Worm (Caenorhabditis elegans): Measurements from ENCODE around the gene spe-10.

spe-10 gene

ce11 chrV:10393708-10394107, 9.7 kb downstream of the spe-10 start:
- TF ChIP-seq fkh-10 (GFP tag; optimal IDR thresholded peaks at IDR 0.05): no peak
- TF ChIP-seq nfya-1 (tag; optimal IDR thresholded peaks at IDR 0.05): no peak
- TF ChIP-seq lim-6 (tag; optimal IDR thresholded peaks at IDR 0.05): no peak
- no peak for TF ChIP-seq ceh-48 (tag; optimal IDR thresholded peaks at IDR 0.05)
- TF ChIP-seq lin-11 (tag; optimal IDR thresholded peaks at IDR 0.05): no peak
- TF ChIP-seq elt-4 (tag; optimal IDR thresholded peaks at IDR 0.05): no peak
- TF ChIP-seq syd-9 (tag; optimal IDR thresholded peaks at IDR 0.05): no peak
- TF ChIP-seq Y22D7AL.16 (tag; optimal IDR thresholded peaks at IDR 0.05): no peak
- no peak for TF ChIP-seq npax-4 (tag; optimal IDR thresholded peaks at IDR 0.05)
- TF ChIP-seq madf-2 (tag; optimal IDR thresholded peaks at IDR 0.05): no peak
- TF ChIP-seq sox-4 (tag; optimal IDR thresholded peaks at IDR 0.05): no peak

- TF ChIP-seq C08G9.2 (tag; optimal IDR thresholded peaks at IDR 0.05) (no peak), sox-4 (tag; optimal IDR thresholded peaks at IDR 0.05) (no peak), fax-1 (tag; optimal IDR thresholded peaks at IDR 0.05) (no peak), ztf-16 (tag; optimal IDR thresholded peaks at IDR 0.05) (no peak), npax-4 (tag; optimal IDR thresholded peaks at IDR 0.05) (no peak), elt-4 (tag; optimal IDR thresholded peaks at IDR 0.05) (no peak), odd-2 (tag; optimal IDR thresholded peaks at IDR 0.05) (no peak), pax-1 (tag; optimal IDR thresholded peaks at IDR 0.05) (no peak), unc-42 (tag; optimal IDR thresholded peaks at IDR 0.05) (no peak), ceh-22 (tag; optimal IDR thresholded peaks at IDR 0.05) (no peak), pha-4 (tag; optimal IDR thresholded peaks at IDR 0.05) (no peak), dve-1 (tag; optimal IDR thresholded peaks at IDR 0.05) (no peak), hlh-13 (GFP tag; optimal IDR thresholded peaks at IDR 0.05) (no peak), pat-9 (tag; optimal IDR thresholded peaks at IDR 0.05) (no peak), elt-2 (tag; optimal IDR thresholded peaks at IDR 0.05) (no peak)
These were observed 11.2 kb downstream of the spe-10 start, which contains the start of the genes col-151 and ugt-1 for ce11 chrV:10395173-10395766. Gene col-151, minus strand, starts transcription at chrV:10395223. Gene ugt-1, plus strand, starts transcription at chrV:10395663.

ce11 chrV:10398431-10398830, 14.4 kb downstream of the spe-10 start, which contains the start of gene ugt-2:
Gene ugt-2, plus strand, starts transcription at chrV:10398801.
- TF ChIP-seq pat-9 (tag; optimal IDR thresholded peaks at IDR 0.05) (no peak), dmd-4 (tag; optimal IDR thresholded peaks at IDR 0.05; ENCODE audit: borderline replicate concordance) (no peak), ceh-6 (GFP tag; optimal IDR thresholded peaks at IDR 0.05) (no peak), fax-1 (tag; optimal IDR thresholded peaks at IDR 0.05) (no peak), pha-2 (tag; optimal IDR thresholded peaks at IDR 0.05) (no peak), pax-1 (tag; optimal IDR thresholded peaks at IDR 0.05) (no peak), ttx-3 (tag; optimal IDR thresholded peaks at IDR 0.05) (no peak), Y22D7AL.16 (tag; optimal IDR thresholded peaks at IDR 0.05) (no peak), fkh-6 (tag; optimal IDR thresholded peaks at IDR 0.05) (no peak), C08G9.2 (tag; optimal IDR thresholded peaks at IDR 0.05) (no peak), unc-55 (GFP tag; optimal IDR thresholded peaks at IDR 0.05) (no peak), ceh-24 (tag; optimal IDR thresholded peaks at IDR 0.05) (no peak), nhr-232 (tag; optimal IDR thresholded peaks at IDR 0.05) (no peak), elt-4 (tag; optimal IDR thresholded peaks at IDR 0.05) (no peak)

- TF ChIP-seq hlh-13 (GFP tag; optimal IDR thresholded peaks at IDR 0.05): no peak
- TF ChIP-seq ama-1 (optimal IDR thresholded peaks at IDR 0.05): no peak
- TF ChIP-seq C38D4.7 (GFP tag; optimal IDR thresholded peaks at IDR 0.05): no peak
- no peak for TF ChIP-seq che-1 (tag; optimal IDR thresholded peaks at IDR 0.05)
- no peak for TF ChIP-seq hlh-30 (tag; optimal IDR thresholded peaks at IDR 0.05; ENCODE audit: insufficient read depth)
- peak; percentile 77 for TF ChIP-seq elt-2 (tag; optimal IDR thresholded peaks at IDR 0.05)
- TF ChIP-seq ahr-1 (tag; optimal IDR thresholded peaks at IDR 0.05): no peak
- TF ChIP-seq unc-86 (tag; optimal IDR thresholded peaks at IDR 0.05): no peak
These were observed 15.2 kb downstream of the spe-10 start for ce11 chrV:10399290-10399689.
